Fruit fly (Drosophila melanogaster) whole organism, embryonic: Measurements from ENCODE around the gene CG13392.
A peak's percentile ranks its signal among the peaks of the same experiment; 100 is the strongest.

Experiments
- Ada2b ChIP-seq: fragments of 200-800 bp; sonication (Bioruptor generic); IDR thresholded peaks from 2 replicates; pipeline ENCODE4 v1.3.6; 2022; ENCODE audit warnings: missing biosample characterization, missing genetic modification characterization
- Atf3 ChIP-seq: fragments of 200-800 bp; sonication (Bioruptor generic); optimal IDR thresholded peaks from 3 replicates; lab custom pipeline; 2016; ENCODE audit warnings: missing biosample characterization, missing genetic modification characterization
- B-H2 ChIP-seq: fragments of 200-800 bp; sonication (Bioruptor generic); optimal IDR thresholded peaks from 2 replicates; lab custom pipeline; 2018; ENCODE audit warnings: missing biosample characterization, mild to moderate bottlenecking, missing genetic modification characterization
- CG10654 ChIP-seq: fragments of 200-800 bp; sonication (Bioruptor generic); optimal IDR thresholded peaks from 2 replicates; lab custom pipeline; 2016; ENCODE audit warnings: missing biosample characterization, missing genetic modification characterization
- CG11093 ChIP-seq: fragments of 200-800 bp; sonication (Bioruptor generic); IDR thresholded peaks from 3 replicates; pipeline ENCODE4 v1.3.6; 2022; ENCODE audit warnings: missing biosample characterization, missing genetic modification characterization
- CG12659 ChIP-seq: fragments of 200-800 bp; sonication (Bioruptor generic); optimal IDR thresholded peaks from 3 replicates; lab custom pipeline; 2017; ENCODE audit warnings: mild to moderate bottlenecking, missing biosample characterization, missing genetic modification reagents, missing genetic modification characterization
- CG13296 ChIP-seq: fragments of 200-800 bp; sonication (Bioruptor generic); optimal IDR thresholded peaks from 3 replicates; lab custom pipeline; 2018; ENCODE audit warnings: missing biosample characterization, mild to moderate bottlenecking, missing genetic modification characterization
- CG13894 ChIP-seq: fragments of 200-800 bp; sonication (Bioruptor generic); optimal IDR thresholded peaks from 3 replicates; lab custom pipeline; 2018; ENCODE audit warnings: missing biosample characterization, mild to moderate bottlenecking, missing genetic modification characterization, moderate library complexity
- CG1529 ChIP-seq: fragments of 200-800 bp; sonication (Bioruptor generic); optimal IDR thresholded peaks from 3 replicates; lab custom pipeline; 2018; ENCODE audit warnings: missing biosample characterization, missing genetic modification characterization
- CG16863 ChIP-seq: fragments of 200-800 bp; sonication (Bioruptor generic); optimal IDR thresholded peaks from 3 replicates; lab custom pipeline; 2016; ENCODE audit warnings: missing biosample characterization, missing genetic modification characterization
- CG17361 ChIP-seq: fragments of 200-800 bp; sonication (Bioruptor generic); IDR thresholded peaks from 3 replicates; pipeline ENCODE4 v1.3.6; 2022; ENCODE audit warnings: missing biosample characterization, missing genetic modification characterization
- CG17802 ChIP-seq: fragments of 200-800 bp; sonication (Bioruptor generic); optimal IDR thresholded peaks from 2 replicates; lab custom pipeline; 2018; ENCODE audit warnings: missing biosample characterization, mild to moderate bottlenecking, missing genetic modification characterization, moderate library complexity
- CG2889 ChIP-seq: fragments of 200-800 bp; sonication (Bioruptor generic); IDR thresholded peaks from 3 replicates; pipeline ENCODE4 v1.3.6; 2022; ENCODE audit warnings: missing biosample characterization, missing genetic modification characterization
- CG32532 ChIP-seq: fragments of 200-800 bp; sonication (Bioruptor generic); IDR thresholded peaks from 2 replicates; pipeline ENCODE4 v1.3.6; 2022; ENCODE audit warnings: missing biosample characterization, missing genetic modification characterization
- CG42726 ChIP-seq: fragments of 200-800 bp; sonication (Bioruptor generic); IDR thresholded peaks from 2 replicates; pipeline ENCODE4 v1.3.6; 2022; ENCODE audit warnings: missing biosample characterization, missing genetic modification characterization; ENCODE audit not compliant: partially characterized antibody
- CG4820 ChIP-seq: fragments of 200-800 bp; sonication (Bioruptor generic); optimal IDR thresholded peaks from 3 replicates; lab custom pipeline; 2016; ENCODE audit warnings: missing biosample characterization, missing genetic modification characterization
- CG8478 ChIP-seq: fragments of >200 bp; optimal IDR thresholded peaks from 2 replicates; lab custom pipeline; 2018
- CG9609 ChIP-seq: fragments of 200-800 bp; sonication (Bioruptor generic); optimal IDR thresholded peaks from 3 replicates; lab custom pipeline; 2016; ENCODE audit warnings: missing biosample characterization, missing genetic modification characterization
- CG9727 ChIP-seq: fragments of 200-800 bp; sonication (Bioruptor generic); optimal IDR thresholded peaks from 3 replicates; lab custom pipeline; 2017; ENCODE audit warnings: missing biosample characterization, mild to moderate bottlenecking, missing genetic modification characterization
- CG9797 ChIP-seq: fragments of 200-800 bp; sonication (Bioruptor generic); optimal IDR thresholded peaks from 3 replicates; lab custom pipeline; 2018; ENCODE audit warnings: missing biosample characterization, mild to moderate bottlenecking, missing genetic modification characterization
- CG9817 ChIP-seq: fragments of 200-800 bp; sonication (Bioruptor generic); optimal IDR thresholded peaks from 2 replicates; lab custom pipeline; 2018; ENCODE audit warnings: missing biosample characterization, mild to moderate bottlenecking, missing genetic modification characterization, moderate library complexity
- Dip2 ChIP-seq: fragments of 200-800 bp; sonication (Bioruptor generic); IDR thresholded peaks from 2 replicates; pipeline ENCODE4 v1.3.6; 2022; ENCODE audit warnings: missing biosample characterization, missing genetic modification characterization
- Doc2 ChIP-seq: fragments of 200-800 bp; sonication (Bioruptor generic); IDR thresholded peaks from 2 replicates; pipeline ENCODE4 v1.3.6; 2022; ENCODE audit warnings: missing biosample characterization, missing genetic modification characterization
- Dp ChIP-seq: fragments of 200-800 bp; sonication (Bioruptor generic); optimal IDR thresholded peaks from 2 replicates; lab custom pipeline; 2018; ENCODE audit warnings: missing biosample characterization, mild to moderate bottlenecking, missing genetic modification characterization, moderate library complexity
- ERR ChIP-seq: fragments of 200-800 bp; sonication (Bioruptor generic); optimal IDR thresholded peaks from 2 replicates; lab custom pipeline; 2016; ENCODE audit warnings: missing biosample characterization, missing genetic modification characterization
- Hr78 ChIP-seq, 2 experiments: fragments of 200-800 bp in 1 of 2; fragments of >200 bp in 1 of 2; sonication (Bioruptor generic) in 1 of 2; optimal IDR thresholded peaks; 2 replicates each; lab custom pipeline; 2017 to 2019; ENCODE audit warnings: missing biosample characterization in 2 of 2, missing genetic modification characterization in 2 of 2, mild to moderate bottlenecking in 1 of 2, moderate library complexity in 1 of 2
- MESR4 ChIP-seq: fragments of 200-800 bp; sonication (Bioruptor generic); optimal IDR thresholded peaks from 2 replicates; lab custom pipeline; 2018; ENCODE audit warnings: missing biosample characterization, mild to moderate bottlenecking, missing genetic modification characterization, moderate library complexity
- Med ChIP-seq: fragments of 200-800 bp; sonication (Bioruptor generic); peaks from one replicate; lab custom pipeline; 2016; ENCODE audit warnings: missing biosample characterization, missing genetic modification characterization, mild to moderate bottlenecking, inconsistent platforms, moderate library complexity
- Nf-YA ChIP-seq: fragments of 200-800 bp; sonication (Bioruptor generic); IDR thresholded peaks from 2 replicates; pipeline ENCODE4 v1.3.6; 2022; ENCODE audit warnings: missing biosample characterization, missing genetic modification characterization
- Nf-YB ChIP-seq: fragments of 200-800 bp; sonication (Bioruptor generic); optimal IDR thresholded peaks from 3 replicates; lab custom pipeline; 2019; ENCODE audit warnings: missing biosample characterization, mild to moderate bottlenecking, missing genetic modification characterization, moderate library complexity
- Scr ChIP-seq: fragments of 200-800 bp; sonication (Bioruptor generic); IDR thresholded peaks from 2 replicates; pipeline ENCODE4 v1.3.6; 2022; ENCODE audit warnings: missing biosample characterization, missing genetic modification characterization; ENCODE audit not compliant: partially characterized antibody
- Sry-δ ChIP-seq: fragments of 200-800 bp; sonication (Bioruptor generic); optimal IDR thresholded peaks from 2 replicates; lab custom pipeline; 2016; ENCODE audit warnings: missing biosample characterization, missing genetic modification characterization
- Trl ChIP-seq, 3 experiments: fragments of >200 bp in 2 of 3; fragments of 200-800 bp in 1 of 3; sonication (Bioruptor generic) in 1 of 3; optimal IDR thresholded peaks; 2 replicates in 1 of 3; 3 replicates in 2 of 3; lab custom pipeline; 2016 to 2017; ENCODE audit warnings: missing biosample characterization in 1 of 3, missing genetic modification characterization in 1 of 3
- ci ChIP-seq: fragments of 200-800 bp; sonication (Bioruptor generic); IDR thresholded peaks from 3 replicates; pipeline ENCODE4 v1.3.6; 2022; ENCODE audit warnings: missing biosample characterization, missing genetic modification characterization
- dmrt99B ChIP-seq: fragments of 200-800 bp; sonication (Bioruptor generic); optimal IDR thresholded peaks from 2 replicates; lab custom pipeline; 2018; ENCODE audit warnings: missing biosample characterization, mild to moderate bottlenecking, missing genetic modification characterization, moderate library complexity
- emc ChIP-seq: fragments of 200-800 bp; sonication (Bioruptor generic); optimal IDR thresholded peaks from 2 replicates; lab custom pipeline; 2016; ENCODE audit warnings: missing biosample characterization, missing genetic modification characterization
- fru ChIP-seq: fragments of >200 bp; optimal IDR thresholded peaks from 2 replicates; lab custom pipeline; 2017
- hth ChIP-seq: fragments of >200 bp; optimal IDR thresholded peaks from 2 replicates; lab custom pipeline; 2017; ENCODE audit warnings: inconsistent platforms
- insv ChIP-seq, 2 experiments: fragments of 200-800 bp; sonication (Bioruptor generic); optimal IDR thresholded peaks; 3 replicates each; lab custom pipeline; 2016 to 2018; ENCODE audit warnings: missing biosample characterization in 2 of 2, missing genetic modification characterization in 2 of 2
- klu ChIP-seq: fragments of 200-800 bp; sonication (Bioruptor generic); IDR thresholded peaks from 2 replicates; pipeline ENCODE4 v1.3.6; 2022; ENCODE audit warnings: missing biosample characterization, missing genetic modification characterization
- lilli ChIP-seq: fragments of 200-800 bp; sonication (Bioruptor generic); optimal IDR thresholded peaks from 3 replicates; lab custom pipeline; 2016; ENCODE audit warnings: missing biosample characterization, missing genetic modification characterization
- maf-S ChIP-seq: fragments of 200-800 bp; sonication (Bioruptor generic); optimal IDR thresholded peaks from 2 replicates; lab custom pipeline; 2016; ENCODE audit warnings: missing biosample characterization, missing genetic modification characterization
- pita ChIP-seq: fragments of 200-800 bp; sonication (Bioruptor generic); optimal IDR thresholded peaks from 2 replicates; lab custom pipeline; 2017; ENCODE audit warnings: missing biosample characterization, mild to moderate bottlenecking, missing genetic modification characterization
- salm ChIP-seq: fragments of 200-800 bp; sonication (Bioruptor generic); optimal IDR thresholded peaks from 2 replicates; lab custom pipeline; 2018; ENCODE audit warnings: missing biosample characterization, mild to moderate bottlenecking, missing genetic modification characterization
- shn ChIP-seq: fragments of 200-800 bp; sonication (Bioruptor generic); optimal IDR thresholded peaks from 3 replicates; lab custom pipeline; 2016; ENCODE audit warnings: missing biosample characterization, missing genetic modification characterization
- sima ChIP-seq: fragments of 200-800 bp; sonication (Bioruptor generic); optimal IDR thresholded peaks from 2 replicates; lab custom pipeline; 2016; ENCODE audit warnings: missing biosample characterization, missing genetic modification characterization
- sna ChIP-seq: fragments of 200-800 bp; sonication (Bioruptor generic); IDR thresholded peaks from 2 replicates; pipeline ENCODE4 v1.3.6; 2022; ENCODE audit warnings: missing biosample characterization, missing genetic modification characterization; ENCODE audit not compliant: partially characterized antibody
- sug ChIP-seq: fragments of 200-800 bp; optimal IDR thresholded peaks from 2 replicates; lab custom pipeline; 2019; ENCODE audit warnings: missing biosample characterization, mild to moderate bottlenecking, missing genetic modification characterization, moderate library complexity
- tap ChIP-seq: fragments of 200-800 bp; optimal IDR thresholded peaks from 3 replicates; lab custom pipeline; 2019; ENCODE audit warnings: missing biosample characterization, mild to moderate bottlenecking, missing genetic modification characterization, moderate library complexity

CG13392 gene

DNA sequence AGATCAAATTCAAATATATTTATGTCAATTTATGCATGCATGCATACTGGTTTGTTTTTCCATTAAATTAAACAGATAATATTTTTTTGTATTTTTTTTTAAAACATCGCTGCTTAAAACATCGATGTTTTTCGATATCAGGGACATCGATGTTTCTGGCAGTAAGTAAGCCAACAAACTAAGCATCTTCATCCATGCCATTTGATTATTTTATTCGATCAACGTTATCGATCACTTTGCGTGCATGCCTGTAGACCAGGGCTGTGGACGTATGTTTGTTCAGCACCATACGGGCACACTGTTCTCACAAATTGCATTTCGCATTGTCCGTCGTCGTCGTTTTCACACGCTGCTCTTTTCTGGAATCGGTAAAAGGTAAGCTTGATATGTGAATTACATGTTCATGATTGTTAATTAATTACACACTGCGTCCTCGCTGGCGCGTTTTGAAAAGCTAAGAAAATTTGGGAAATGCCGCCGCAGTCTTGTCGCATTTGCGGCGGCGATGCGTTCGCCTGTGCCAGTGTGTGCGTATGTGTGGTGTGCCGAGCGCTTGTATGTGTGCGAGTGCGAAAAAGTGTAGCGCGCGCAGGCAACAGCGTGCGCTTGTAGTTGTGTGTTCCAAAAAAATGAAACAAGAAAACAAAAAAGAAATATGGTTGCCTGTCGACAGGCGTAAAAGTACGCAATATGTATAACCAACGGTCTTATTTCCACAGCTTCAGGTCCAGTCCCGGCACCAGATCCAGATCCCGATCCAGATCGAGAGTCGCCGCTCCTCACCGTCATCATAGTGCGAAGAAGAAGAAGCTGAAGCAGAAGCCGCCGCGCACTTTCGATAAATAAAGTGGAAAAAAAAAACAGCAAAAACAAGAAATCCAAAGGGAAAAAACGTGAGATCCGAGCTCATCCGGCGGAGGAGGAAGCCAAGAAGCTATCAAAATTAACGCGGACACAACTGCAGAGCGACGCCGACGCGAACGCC, 21.0 kb upstream of the CG13392 start, which contains the start of gene emb (continued):
- TF ChIP-seq Sry-δ (GFP tag; lab: Kevin White, UChicago) (peak; percentile 89), CG10654 (GFP tag; lab: Kevin White, UChicago) (peak; percentile 7), Med (GFP tag; lab: Kevin White, UChicago) (peak; percentile 93), sna (GFP tag; lab: Robert Waterston, UW) (peak; percentile 93), Dip2 (GFP tag; lab: Robert Waterston, UW) (no peak), CG8478 (lab: Kevin White, UChicago) (peak; percentile 85), maf-S (GFP tag; lab: Kevin White, UChicago) (peak; percentile 30), ERR (GFP tag; lab: Kevin White, UChicago) (no peak), hth (lab: Kevin White, UChicago) (no peak), CG16863 (peak; percentile 1), Doc2 (GFP tag; lab: Robert Waterston, UW) (no peak), salm (tag; lab: Kevin White, UChicago) (no peak), CG17802 (tag; lab: Kevin White, UChicago) (peak; percentile 40), CG13894 (tag; lab: Kevin White, UChicago) (no peak), Nf-YA (GFP tag; lab: Robert Waterston, UW) (no peak), emc (GFP tag; lab: Kevin White, UChicago) (no peak), pita (GFP tag; lab: Kevin White, UChicago) (no peak), Dp (GFP tag; lab: Kevin White, UChicago) (peak; percentile 65), Trl (optimal IDR thresholded peaks at IDR 0.05; lab: Kevin White, UChicago) (no peak), Trl (GFP tag; optimal IDR thresholded peaks at IDR 0.05; lab: Kevin White, UChicago) (peak; percentile 50), CG9727 (GFP tag; lab: Kevin White, UChicago) (peak; percentile 66), lilli (GFP tag; lab: Kevin White, UChicago) (peak; percentile 67), Atf3 (GFP tag; lab: Kevin White, UChicago) (no peak), Nf-YB (GFP tag; lab: Kevin White, UChicago) (no peak), CG9609 (GFP tag; lab: Kevin White, UChicago) (peak; percentile 40), B-H2 (GFP tag; lab: Kevin White, UChicago) (peak; percentile 64), shn (GFP tag; lab: Kevin White, UChicago) (peak; percentile 46), CG9797 (GFP tag; lab: Kevin White, UChicago) (peak; percentile 94), CG2889 (GFP tag; lab: Robert Waterston, UW) (no peak), CG13296 (GFP tag; lab: Kevin White, UChicago) (no peak), Scr (GFP tag; lab: Robert Waterston, UW) (peak; percentile 94), CG11093 (no peak), fru (lab: Kevin White, UChicago) (no peak), CG1529 (GFP tag; lab: Kevin White, UChicago) (no peak), insv (GFP tag; optimal IDR thresholded peaks at IDR 0.05; lab: Kevin White, UChicago) (peak in 1 of 2 experiments; percentile 41), CG4820 (GFP tag; lab: Kevin White, UChicago) (peak; percentile 48), sima (GFP tag; lab: Kevin White, UChicago) (no peak), klu (GFP tag; lab: Robert Waterston, UW) (no peak), tap (tag; lab: Kevin White, UChicago) (no peak), Ada2b (GFP tag; lab: Robert Waterston, UW) (no peak), dmrt99B (no peak), CG9817 (tag; lab: Kevin White, UChicago) (peak; percentile 29), CG32532 (GFP tag; lab: Robert Waterston, UW) (peak; percentile 39; the same call in 1 of the 2 replicates), CG12659 (GFP tag; lab: Kevin White, UChicago) (peak; percentile 93), ci (GFP tag; lab: Robert Waterston, UW) (0 out of 3 replicates have a peak, but pooled peaks have one; percentile 15), Hr78 (GFP tag; optimal IDR thresholded peaks at IDR 0.05; lab: Kevin White, UChicago) (no peak), CG17361 (GFP tag; lab: Robert Waterston, UW) (peak; percentile 66; the same call in 2 of the 3 replicates), sug (no peak), CG42726 (GFP tag; lab: Robert Waterston, UW) (peak; percentile 88), MESR4 (peak; percentile 95)
